Worm (Caenorhabditis elegans) whole organism, L2 larva: ENCODE data around the gene C05A9.2.
A peak's percentile ranks its signal among the peaks of the same experiment; 100 is the strongest.

Experiments used
- C34F6.9 ChIP-seq: fragments of 150-350 bp; optimal IDR thresholded peaks from 2 replicates; lab custom pipeline; 2014; ENCODE audit warnings: missing biosample characterization, missing genetic modification characterization
- F13H6.1 ChIP-seq: sonication (generic microtip); optimal IDR thresholded peaks from 2 replicates; lab custom pipeline; 2016; ENCODE audit warnings: missing genetic modification characterization, missing compliant biosample characterization
- ZK546.5 ChIP-seq: sonication (generic microtip); optimal IDR thresholded peaks from 2 replicates; lab custom pipeline; 2017; ENCODE audit warnings: missing biosample characterization, missing genetic modification characterization
- alr-1 ChIP-seq: fragments of 150-350 bp; optimal IDR thresholded peaks from 2 replicates; lab custom pipeline; 2014; ENCODE audit warnings: missing biosample characterization, missing genetic modification characterization
- aly-2 ChIP-seq: fragments of 150-350 bp; optimal IDR thresholded peaks from 2 replicates; lab custom pipeline; 2014; ENCODE audit warnings: missing biosample characterization, missing genetic modification characterization
- blmp-1 ChIP-seq: sonication (generic microtip); optimal IDR thresholded peaks from 2 replicates; lab custom pipeline; 2017; ENCODE audit warnings: missing genetic modification characterization, mild to moderate bottlenecking, missing compliant biosample characterization, antibody characterized with exemption, moderate library complexity; ENCODE audit not compliant: insufficient read depth
- ceh-16 ChIP-seq: fragments of 150-350 bp; optimal IDR thresholded peaks from 2 replicates; lab custom pipeline; 2014; ENCODE audit warnings: missing biosample characterization, missing genetic modification characterization
- ceh-82 ChIP-seq: fragments of 150-350 bp; optimal IDR thresholded peaks from 2 replicates; lab custom pipeline; 2014; ENCODE audit warnings: missing biosample characterization, missing genetic modification characterization
- dmd-4 ChIP-seq: sonication (generic microtip); optimal IDR thresholded peaks from 2 replicates; lab custom pipeline; 2017; ENCODE audit warnings: missing biosample characterization, missing genetic modification characterization
- fos-1 ChIP-seq: fragments of 150-350 bp; optimal IDR thresholded peaks from 2 replicates; lab custom pipeline; 2014; ENCODE audit warnings: missing biosample characterization, missing genetic modification characterization
- lin-11 ChIP-seq: fragments of 150-350 bp; sonication (generic microtip); optimal IDR thresholded peaks from 2 replicates; lab custom pipeline; 2014; ENCODE audit warnings: missing biosample characterization, missing genetic modification characterization, inconsistent platforms, mixed read lengths
- lin-13 ChIP-seq: fragments of 150-350 bp; optimal IDR thresholded peaks from 2 replicates; lab custom pipeline; 2014; ENCODE audit warnings: missing biosample characterization, missing genetic modification reagents, missing genetic modification characterization
- lin-39 ChIP-seq: fragments of 150-350 bp; optimal IDR thresholded peaks from 2 replicates; lab custom pipeline; 2014; ENCODE audit warnings: missing biosample characterization, missing genetic modification reagents, missing genetic modification characterization
- lsy-2 ChIP-seq, 2 experiments: fragments of 150-350 bp in 1 of 2; sonication (generic microtip) in 1 of 2; optimal IDR thresholded peaks; 2 replicates each; lab custom pipeline; 2014 to 2017; ENCODE audit warnings: missing biosample characterization in 2 of 2, missing genetic modification characterization in 2 of 2
- mab-5 ChIP-seq: fragments of 150-350 bp; optimal IDR thresholded peaks from 2 replicates; lab custom pipeline; 2014; ENCODE audit warnings: missing biosample characterization, missing genetic modification characterization
- mbf-1 ChIP-seq: sonication (generic microtip); optimal IDR thresholded peaks from 2 replicates; lab custom pipeline; 2017; ENCODE audit warnings: missing biosample characterization, missing genetic modification characterization
- mdl-1 ChIP-seq, 2 experiments: fragments of 150-350 bp in 1 of 2; sonication (generic microtip) in 1 of 2; optimal IDR thresholded peaks; 2 replicates each; lab custom pipeline; 2017; ENCODE audit warnings: missing biosample characterization in 2 of 2, missing genetic modification characterization in 2 of 2
- nhr-10 ChIP-seq: sonication (generic microtip); optimal IDR thresholded peaks from 2 replicates; lab custom pipeline; 2017; ENCODE audit warnings: missing biosample characterization, missing genetic modification characterization
- nhr-11 ChIP-seq: fragments of 150-350 bp; optimal IDR thresholded peaks from 2 replicates; lab custom pipeline; 2014; ENCODE audit warnings: missing biosample characterization, missing genetic modification characterization
- nhr-129 ChIP-seq: fragments of 150-350 bp; optimal IDR thresholded peaks from 2 replicates; lab custom pipeline; 2014; ENCODE audit warnings: missing biosample characterization, missing genetic modification characterization
- nhr-21 ChIP-seq: fragments of 150-350 bp; optimal IDR thresholded peaks from 2 replicates; lab custom pipeline; 2014; ENCODE audit warnings: missing biosample characterization, missing genetic modification characterization
- nhr-237 ChIP-seq: fragments of 150-350 bp; optimal IDR thresholded peaks from 2 replicates; lab custom pipeline; 2014; ENCODE audit warnings: missing biosample characterization, missing genetic modification characterization
- nhr-77 ChIP-seq: fragments of 150-350 bp; optimal IDR thresholded peaks from 2 replicates; lab custom pipeline; 2014; ENCODE audit warnings: missing biosample characterization, missing genetic modification characterization
- peb-1 ChIP-seq: fragments of 150-350 bp; optimal IDR thresholded peaks from 2 replicates; lab custom pipeline; 2014; ENCODE audit warnings: missing biosample characterization, missing genetic modification characterization
- skn-1 ChIP-seq: sonication (generic microtip); optimal IDR thresholded peaks from 2 replicates; lab custom pipeline; 2017; ENCODE audit warnings: missing biosample characterization, missing genetic modification characterization
- sma-3 ChIP-seq: sonication (generic microtip); optimal IDR thresholded peaks from 2 replicates; lab custom pipeline; 2016; ENCODE audit warnings: missing genetic modification reagents, missing genetic modification characterization, missing compliant biosample characterization
- sma-9 ChIP-seq, 2 experiments: fragments of 150-350 bp in 1 of 2; sonication (generic microtip) in 1 of 2; optimal IDR thresholded peaks; 2 replicates each; lab custom pipeline; 2014 to 2016; ENCODE audit warnings: missing genetic modification characterization in 2 of 2, mild to moderate bottlenecking in 1 of 2, missing biosample characterization in 1 of 2, missing compliant biosample characterization in 1 of 2, missing genetic modification reagents in 1 of 2, moderate library complexity in 1 of 2
- snpc-4 ChIP-seq: fragments of 150-350 bp; optimal IDR thresholded peaks from 2 replicates; lab custom pipeline; 2014; ENCODE audit warnings: missing biosample characterization, missing genetic modification characterization
- unc-39 ChIP-seq: fragments of 150-350 bp; optimal IDR thresholded peaks from 2 replicates; lab custom pipeline; 2014; ENCODE audit warnings: missing biosample characterization, missing genetic modification characterization
- unc-55 ChIP-seq: fragments of 150-350 bp; sonication (generic microtip); optimal IDR thresholded peaks from 3 replicates; lab custom pipeline; 2014; ENCODE audit warnings: missing biosample characterization, missing genetic modification reagents, missing genetic modification characterization
- unc-62 ChIP-seq: fragments of 150-350 bp; optimal IDR thresholded peaks from 2 replicates; lab custom pipeline; 2014; ENCODE audit warnings: missing biosample characterization, missing genetic modification reagents, missing genetic modification characterization
- ztf-1 ChIP-seq: fragments of 200-800 bp; sonication (Bioruptor generic); conservative IDR thresholded peaks from 2 replicates; pipeline ENCODE4 v1.3.6; 2022; ENCODE audit warnings: missing genetic modification characterization, missing compliant biosample characterization
- ztf-11 ChIP-seq: sonication (generic microtip); optimal IDR thresholded peaks from 2 replicates; lab custom pipeline; 2017; ENCODE audit warnings: missing biosample characterization, missing genetic modification characterization

Gene C05A9.2

DNA sequence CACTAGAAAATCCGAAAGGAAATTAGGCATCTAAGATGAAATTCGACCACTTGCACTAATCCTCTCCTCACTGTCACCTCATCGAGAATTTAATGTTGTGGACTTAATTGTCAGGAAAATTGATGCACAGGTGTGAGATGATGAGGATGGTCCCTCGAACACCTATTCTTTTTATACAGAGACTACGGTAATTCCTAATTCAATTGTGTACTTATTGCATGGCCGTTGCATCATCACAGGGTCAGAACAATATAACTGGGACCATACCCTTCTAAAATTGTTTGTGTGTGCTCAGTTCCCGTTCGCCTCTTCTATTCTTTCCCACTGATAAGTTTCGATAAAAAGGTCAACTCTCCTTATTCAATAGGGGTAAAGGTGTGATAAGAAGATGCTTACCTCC is 337 bp downstream of the C05A9.2 start:
- TF ChIP-seq fos-1 (tag; lab: Kevin White, UChicago) (peak; percentile 30), ceh-16 (tag; lab: Kevin White, UChicago) (no peak), ztf-1 (GFP tag; lab: Robert Waterston, UW) (no peak), blmp-1 (tag; lab: Kevin White, UChicago) (no peak)

DNA sequence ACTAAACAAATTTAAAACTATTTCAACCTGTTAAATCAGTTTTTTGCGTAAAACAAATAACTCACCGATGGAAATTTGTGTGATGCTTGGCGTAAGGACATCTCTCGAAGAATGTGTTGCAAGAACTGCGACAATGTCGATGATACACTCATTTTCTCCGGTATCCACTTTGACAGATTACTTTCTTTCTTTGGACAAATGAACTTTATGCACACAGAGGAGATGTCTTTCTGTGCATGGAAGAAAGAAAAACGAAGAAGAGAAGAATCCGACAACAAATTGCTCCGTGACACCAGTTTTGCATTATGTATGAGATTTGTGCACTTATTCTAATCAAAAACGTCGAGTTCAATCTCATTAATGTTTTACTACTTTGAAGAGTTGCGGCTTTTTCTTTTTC is 5.9 kb downstream of the C05A9.2 start, which contains the start of gene plc-1:
TSS of gene plc-1 (minus strand) at position 101 of the 400 bp plus-strand sequence.
- no peak for TF ChIP-seq dmd-4
- TF ChIP-seq unc-62 (GFP tag; lab: Kevin White, UChicago), result no peak
- TF ChIP-seq nhr-21, result no peak
- TF ChIP-seq lsy-2 (tag; optimal IDR thresholded peaks at IDR 0.05; lab: Kevin White, UChicago), result no peak
- no peak for TF ChIP-seq ZK546.5 (tag; lab: Kevin White, UChicago)
- no peak for TF ChIP-seq nhr-237 (tag; lab: Kevin White, UChicago)
- no peak for TF ChIP-seq blmp-1 (tag; lab: Kevin White, UChicago)
- no peak for TF ChIP-seq alr-1
- no peak for TF ChIP-seq mab-5
- no peak for TF ChIP-seq sma-3 (GFP tag; lab: Kevin White, UChicago)
- no peak for TF ChIP-seq C34F6.9 (tag; lab: Kevin White, UChicago)
- TF ChIP-seq nhr-10, result no peak
- no peak for TF ChIP-seq nhr-77 (tag; lab: Kevin White, UChicago)
- no peak for TF ChIP-seq nhr-11 (tag; lab: Kevin White, UChicago)
- TF ChIP-seq unc-39 (tag; lab: Kevin White, UChicago), result no peak

DNA sequence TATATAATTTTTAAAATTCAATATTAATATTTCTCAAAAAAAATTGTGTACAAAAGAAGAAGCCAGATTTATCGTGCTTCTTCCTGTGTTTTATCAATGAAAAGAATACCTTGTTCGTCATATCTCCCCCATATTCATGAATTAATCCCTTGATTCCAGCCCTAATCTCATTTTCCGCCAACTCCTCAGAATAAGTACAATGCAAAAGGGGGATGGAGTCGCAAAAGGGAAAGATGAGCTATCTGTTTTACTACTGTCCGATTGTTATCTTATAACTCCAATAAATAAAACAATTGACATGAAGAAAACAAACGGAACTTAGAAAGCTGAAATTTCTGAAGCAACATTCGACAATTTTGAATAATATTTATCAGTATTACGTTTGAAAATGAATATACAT is 6.9 kb downstream of the C05A9.2 start:
- TF ChIP-seq aly-2 (tag; lab: Kevin White, UChicago) (no peak), ztf-11 (tag; lab: Kevin White, UChicago) (no peak), ztf-1 (GFP tag; lab: Robert Waterston, UW) (no peak), lin-39 (tag; lab: Kevin White, UChicago) (no peak), mbf-1 (tag; lab: Kevin White, UChicago) (no peak), dmd-4 (no peak), sma-9 (GFP tag; optimal IDR thresholded peaks at IDR 0.05; lab: Kevin White, UChicago) (no peak), sma-9 (tag; optimal IDR thresholded peaks at IDR 0.05; lab: Kevin White, UChicago) (no peak), lsy-2 (tag; optimal IDR thresholded peaks at IDR 0.05; lab: Kevin White, UChicago) (no peak), sma-3 (GFP tag; lab: Kevin White, UChicago) (no peak), peb-1 (no peak), nhr-77 (tag; lab: Kevin White, UChicago) (no peak), F13H6.1 (tag; lab: Kevin White, UChicago) (no peak), ceh-16 (tag; lab: Kevin White, UChicago) (no peak), unc-62 (GFP tag; lab: Kevin White, UChicago) (no peak), blmp-1 (tag; lab: Kevin White, UChicago) (no peak), skn-1 (tag; lab: Kevin White, UChicago) (no peak), unc-39 (tag; lab: Kevin White, UChicago) (no peak)

DNA sequence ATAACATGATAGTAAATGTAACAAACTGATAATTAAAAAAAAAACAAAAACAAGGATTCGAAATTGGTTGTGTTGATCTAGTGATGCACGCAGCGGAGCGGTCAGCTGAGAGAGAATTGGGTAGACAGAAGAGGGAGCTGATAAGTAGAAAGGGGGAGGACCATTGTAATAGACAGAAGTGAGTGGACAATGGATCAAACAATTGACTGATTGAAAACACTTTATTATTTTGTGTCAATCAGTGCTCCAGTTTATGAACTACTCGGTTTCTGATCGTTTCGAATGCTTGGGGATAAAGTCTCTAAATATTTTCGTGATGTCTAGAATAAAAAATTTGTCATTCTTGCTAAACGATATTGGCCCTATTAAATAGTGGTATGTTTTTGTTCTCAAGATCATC is 9.9 kb downstream of the C05A9.2 start:
- TF ChIP-seq lin-11 (no peak), unc-39 (tag; lab: Kevin White, UChicago) (no peak), lsy-2 (tag; optimal IDR thresholded peaks at IDR 0.05; lab: Kevin White, UChicago) (no peak), nhr-77 (tag; lab: Kevin White, UChicago) (no peak)

DNA sequence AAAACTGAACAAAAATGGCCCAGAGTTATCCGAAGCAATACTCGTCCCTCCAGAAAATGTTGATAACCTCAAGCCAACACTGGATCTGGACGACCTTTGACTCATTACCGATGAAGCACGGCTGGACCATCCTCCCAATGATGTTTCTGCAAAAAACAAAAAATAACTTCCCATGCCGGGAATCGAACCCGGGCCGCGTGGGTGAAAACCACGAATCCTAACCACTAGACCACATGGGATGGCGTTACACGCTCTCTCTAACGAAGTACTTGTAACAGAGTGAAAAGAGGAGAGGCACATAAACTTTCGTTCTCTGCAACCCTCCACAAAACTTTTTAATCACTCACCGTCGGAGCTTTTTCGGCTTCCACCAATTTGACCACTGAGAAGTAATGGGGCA is 23.3 kb downstream of the C05A9.2 start:
- peak; percentile 66 for TF ChIP-seq unc-55
- TF ChIP-seq fos-1 (tag; lab: Kevin White, UChicago), result no peak
- TF ChIP-seq sma-3 (GFP tag; lab: Kevin White, UChicago), result peak; percentile 2
- peak; percentile 5 for TF ChIP-seq nhr-21
- TF ChIP-seq snpc-4, result no peak
- no peak for TF ChIP-seq nhr-10
- TF ChIP-seq mdl-1 (tag; optimal IDR thresholded peaks at IDR 0.05; lab: Kevin White, UChicago), result peak in 1 of 2 experiments; percentile 30
- TF ChIP-seq ZK546.5 (tag; lab: Kevin White, UChicago), result no peak
- TF ChIP-seq lin-11, result peak; percentile 43
- TF ChIP-seq lin-13 (GFP tag; lab: Kevin White, UChicago), result no peak
- peak; percentile 80 for TF ChIP-seq nhr-129 (tag; lab: Kevin White, UChicago)
- TF ChIP-seq sma-9 (GFP tag; optimal IDR thresholded peaks at IDR 0.05; lab: Kevin White, UChicago), result peak; percentile 59
- TF ChIP-seq sma-9 (tag; optimal IDR thresholded peaks at IDR 0.05; lab: Kevin White, UChicago), result no peak
- TF ChIP-seq ceh-82 (tag; lab: Kevin White, UChicago), result no peak
- TF ChIP-seq C34F6.9 (tag; lab: Kevin White, UChicago), result peak; percentile 15
